Worm (Caenorhabditis elegans): Measurements from ENCODE around the gene Y97E10AL.1.

Y97E10AL.1 gene

DNA sequence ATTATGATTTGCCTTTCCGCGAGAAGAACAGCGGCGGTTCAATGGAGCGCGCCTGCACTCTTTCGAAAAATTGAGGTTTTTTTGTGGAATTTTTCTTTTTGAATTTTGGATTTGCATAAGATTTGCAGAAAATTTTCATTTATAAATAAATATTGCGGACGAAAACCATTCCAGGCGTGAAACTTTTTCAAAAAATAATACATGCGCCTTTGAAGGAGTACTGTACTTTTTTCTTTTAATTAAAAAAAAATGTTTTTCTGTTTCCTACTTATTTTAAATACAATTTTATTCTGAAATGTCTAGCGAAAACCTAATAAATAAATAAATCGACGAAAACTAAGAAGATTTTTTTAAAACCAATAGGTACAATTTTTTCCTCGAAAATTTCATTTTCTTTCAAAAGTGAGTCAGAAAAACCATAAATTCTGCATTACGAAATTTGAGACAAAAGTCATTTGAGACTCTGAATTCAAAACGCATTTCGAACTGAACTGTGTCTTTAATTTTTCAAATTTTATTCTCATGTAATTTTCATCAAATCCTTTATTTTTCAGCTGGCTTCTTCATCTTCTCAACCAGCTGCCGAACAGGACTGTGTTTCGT lies 4.9 kb upstream of the Y97E10AL.1 start, which contains the start of gene F26D11.1:
Gene F26D11.1 (plus strand): TSS at position 553 of the 603 bp plus-strand sequence.
- TF ChIP-seq spr-1 (tag; optimal IDR thresholded peaks at IDR 0.05), result no peak
- no peak for TF ChIP-seq lin-1 (GFP tag; IDR thresholded peaks at IDR 0.05)
- TF ChIP-seq D1046.2 (GFP tag; IDR thresholded peaks at IDR 0.05), result no peak
- TF ChIP-seq ceh-32 (tag; optimal IDR thresholded peaks at IDR 0.05; ENCODE audit: poor library complexity), result no peak
- no peak for TF ChIP-seq lin-38 (GFP tag; IDR thresholded peaks at IDR 0.05)
- TF ChIP-seq zip-2 (tag; optimal IDR thresholded peaks at IDR 0.05), result no peak
- no peak for TF ChIP-seq ama-1 (optimal IDR thresholded peaks at IDR 0.05)
- no peak for TF ChIP-seq T26A8.4 (GFP tag; IDR thresholded peaks at IDR 0.05)
- TF ChIP-seq mdt-29 (GFP tag; IDR thresholded peaks at IDR 0.05), result no peak
- no peak for TF ChIP-seq dmd-8 (GFP tag; IDR thresholded peaks at IDR 0.05)
- TF ChIP-seq ceh-82 (tag; optimal IDR thresholded peaks at IDR 0.05), result no peak
- TF ChIP-seq nhr-42 (GFP tag; IDR thresholded peaks at IDR 0.05), result no peak
- no peak for TF ChIP-seq nhr-237 (tag; optimal IDR thresholded peaks at IDR 0.05)
- TF ChIP-seq cey-2 (tag; optimal IDR thresholded peaks at IDR 0.05; ENCODE audit: borderline replicate concordance, insufficient read depth), result no peak

ce11 chrV:7983381-7984052 lies 2.4 kb upstream of the Y97E10AL.1 start, which contains the start of the genes natb-1 and abhd-12:
natb-1 (minus strand) TSS chrV:7983431.
abhd-12 (plus strand) TSS chrV:7983879.
- no peak for TF ChIP-seq F10B5.3 (tag; optimal IDR thresholded peaks at IDR 0.05)
- no peak for TF ChIP-seq pha-4 (GFP tag; IDR thresholded peaks at IDR 0.05)
- peak; percentile 92 for TF ChIP-seq pha-4 (tag; optimal IDR thresholded peaks at IDR 0.05)
- peak; percentile 11 for TF ChIP-seq mxl-3 (GFP tag; optimal IDR thresholded peaks at IDR 0.05)
- peak; percentile 41 for TF ChIP-seq mep-1 (tag; optimal IDR thresholded peaks at IDR 0.05)
- no peak for TF ChIP-seq dmd-6 (GFP tag; IDR thresholded peaks at IDR 0.05)
- TF ChIP-seq dpl-1 (GFP tag; optimal IDR thresholded peaks at IDR 0.05), result peak; percentile 21
- TF ChIP-seq hlh-30 (tag; optimal IDR thresholded peaks at IDR 0.05; ENCODE audit: insufficient read depth), result peak; percentile 95
- TF ChIP-seq hmg-1.1 (GFP tag; IDR thresholded peaks at IDR 0.05), result no peak
- TF ChIP-seq nhr-11 (tag; optimal IDR thresholded peaks at IDR 0.05), result no peak
- TF ChIP-seq aly-2 (tag; optimal IDR thresholded peaks at IDR 0.05), result no peak
- TF ChIP-seq fos-1 (tag; optimal IDR thresholded peaks at IDR 0.05), result no peak
- no peak for TF ChIP-seq nhr-237 (tag; optimal IDR thresholded peaks at IDR 0.05)
- no peak for TF ChIP-seq unc-39 (tag; optimal IDR thresholded peaks at IDR 0.05)
- TF ChIP-seq nhr-48 (tag; optimal IDR thresholded peaks at IDR 0.05), result no peak
- peak; percentile 46 for TF ChIP-seq mes-2 (tag; optimal IDR thresholded peaks at IDR 0.05; ENCODE audit: poor library complexity, severe bottlenecking)
- TF ChIP-seq nhr-77 (tag; optimal IDR thresholded peaks at IDR 0.05), result peak; percentile 50
- TF ChIP-seq dve-1 (tag; optimal IDR thresholded peaks at IDR 0.05; ENCODE audit: insufficient read depth), result peak; percentile 57
- no peak for TF ChIP-seq F26F4.8 (GFP tag; conservative IDR thresholded peaks at IDR 0.05)
- TF ChIP-seq daf-16 (GFP tag; optimal IDR thresholded peaks at IDR 0.05), result no peak
- TF ChIP-seq daf-16 (tag; optimal IDR thresholded peaks at IDR 0.05), result peak; percentile 56
- TF ChIP-seq nhr-102 (tag; optimal IDR thresholded peaks at IDR 0.05), result no peak
- no peak for TF ChIP-seq Y48G9A.11 (GFP tag; IDR thresholded peaks at IDR 0.05)
- no peak for TF ChIP-seq lin-15B (tag; optimal IDR thresholded peaks at IDR 0.05)
- TF ChIP-seq nhr-25 (tag; optimal IDR thresholded peaks at IDR 0.05; ENCODE audit: borderline replicate concordance, insufficient read depth), result no peak
- TF ChIP-seq hlh-11 (tag; optimal IDR thresholded peaks at IDR 0.05), result peak; percentile 45
- peak; percentile 40 for TF ChIP-seq nhr-28 (tag; optimal IDR thresholded peaks at IDR 0.05)
- peak; percentile 39 to 96 for TF ChIP-seq lsy-2 (tag; optimal IDR thresholded peaks at IDR 0.05)
- TF ChIP-seq nhr-6 (tag; optimal IDR thresholded peaks at IDR 0.05), result no peak
- no peak for TF ChIP-seq nhr-41 (GFP tag; IDR thresholded peaks at IDR 0.05)

Measured in whole organism, L4 larva.